Fruit fly (Drosophila melanogaster) whole organism, embryonic: Measurements from ENCODE around the gene eIF2Bepsilon.

ENCODE experiments used
- Adf1 ChIP-seq: fragments of 200-800 bp; sonication (Bioruptor generic); IDR thresholded peaks from 2 replicates; pipeline ENCODE4 v1.3.6; 2022; ENCODE audit warnings: missing biosample characterization, missing genetic modification characterization
- Atf-2 ChIP-seq: fragments of 200-800 bp; sonication (Bioruptor generic); optimal IDR thresholded peaks from 2 replicates; lab custom pipeline; 2016; ENCODE audit warnings: missing biosample characterization, missing genetic modification characterization
- C15 ChIP-seq: fragments of 200-800 bp; sonication (Bioruptor generic); IDR thresholded peaks from 3 replicates; pipeline ENCODE4 v1.3.6; 2022; ENCODE audit warnings: missing biosample characterization, missing genetic modification characterization
- CG10209 ChIP-seq: fragments of 200-800 bp; sonication (Bioruptor generic); optimal IDR thresholded peaks from 3 replicates; lab custom pipeline; 2017; ENCODE audit warnings: missing biosample characterization, mild to moderate bottlenecking, missing genetic modification characterization, missing genetic modification reagents
- CG10654 ChIP-seq: fragments of 200-800 bp; sonication (Bioruptor generic); optimal IDR thresholded peaks from 2 replicates; lab custom pipeline; 2016; ENCODE audit warnings: missing biosample characterization, missing genetic modification characterization
- CG11560 ChIP-seq: fragments of 200-800 bp; sonication (Bioruptor generic); IDR thresholded peaks from 3 replicates; pipeline ENCODE4 v1.3.6; 2022; ENCODE audit warnings: missing biosample characterization, missing genetic modification characterization
- CG12155 ChIP-seq: fragments of 200-800 bp; sonication (Bioruptor generic); optimal IDR thresholded peaks from 3 replicates; lab custom pipeline; 2016; ENCODE audit warnings: missing biosample characterization, missing genetic modification characterization
- CG12236 ChIP-seq: fragments of 200-800 bp; sonication (Bioruptor generic); optimal IDR thresholded peaks from 2 replicates; lab custom pipeline; 2016; ENCODE audit warnings: missing biosample characterization, missing genetic modification characterization
- CG15269 ChIP-seq: fragments of 200-800 bp; sonication (Bioruptor generic); optimal IDR thresholded peaks from 2 replicates; lab custom pipeline; 2018; ENCODE audit warnings: missing biosample characterization, mild to moderate bottlenecking, missing genetic modification characterization, moderate library complexity
- CG16863 ChIP-seq: fragments of 200-800 bp; sonication (Bioruptor generic); optimal IDR thresholded peaks from 3 replicates; lab custom pipeline; 2016; ENCODE audit warnings: missing biosample characterization, missing genetic modification characterization
- CG18619 ChIP-seq: fragments of 200-800 bp; sonication (Bioruptor generic); optimal IDR thresholded peaks from 3 replicates; lab custom pipeline; 2017; ENCODE audit warnings: missing biosample characterization, mild to moderate bottlenecking, missing genetic modification characterization
- CG2678 ChIP-seq: fragments of 200-800 bp; sonication (Bioruptor generic); optimal IDR thresholded peaks from 3 replicates; lab custom pipeline; 2019; ENCODE audit warnings: missing biosample characterization, mild to moderate bottlenecking, missing genetic modification characterization, moderate library complexity
- CG32532 ChIP-seq: fragments of 200-800 bp; sonication (Bioruptor generic); IDR thresholded peaks from 2 replicates; pipeline ENCODE4 v1.3.6; 2022; ENCODE audit warnings: missing biosample characterization, missing genetic modification characterization
- CG32772 ChIP-seq: fragments of 200-800 bp; sonication (Bioruptor generic); IDR thresholded peaks from 2 replicates; pipeline ENCODE4 v1.3.6; 2022; ENCODE audit warnings: missing biosample characterization, missing genetic modification characterization
- CG33213 ChIP-seq: fragments of 200-800 bp; sonication (Bioruptor generic); optimal IDR thresholded peaks from 3 replicates; lab custom pipeline; 2016; ENCODE audit warnings: missing biosample characterization, missing genetic modification characterization
- CG3838 ChIP-seq: fragments of 200-800 bp; sonication (Bioruptor generic); optimal IDR thresholded peaks from 3 replicates; lab custom pipeline; 2016; ENCODE audit warnings: missing biosample characterization, missing genetic modification characterization
- CG4282 ChIP-seq: fragments of 200-800 bp; sonication (Bioruptor generic); optimal IDR thresholded peaks from 2 replicates; lab custom pipeline; 2016; ENCODE audit warnings: missing biosample characterization, missing genetic modification characterization
- CG4328 ChIP-seq: fragments of 200-800 bp; sonication (Bioruptor generic); optimal IDR thresholded peaks from 3 replicates; lab custom pipeline; 2017; ENCODE audit warnings: missing biosample characterization, missing genetic modification reagents, missing genetic modification characterization
- CG4707 ChIP-seq: fragments of 200-800 bp; sonication (Bioruptor generic); optimal IDR thresholded peaks from 2 replicates; lab custom pipeline; 2018; ENCODE audit warnings: missing biosample characterization, mild to moderate bottlenecking, missing genetic modification characterization, moderate library complexity
- CG6791 ChIP-seq: fragments of 200-800 bp; sonication (Bioruptor generic); IDR thresholded peaks from 3 replicates; pipeline ENCODE4 v1.3.6; 2022; ENCODE audit warnings: missing biosample characterization, missing genetic modification characterization; ENCODE audit not compliant: partially characterized antibody
- CG6813 ChIP-seq: fragments of 200-800 bp; sonication (Bioruptor generic); optimal IDR thresholded peaks from 2 replicates; lab custom pipeline; 2017; ENCODE audit warnings: missing biosample characterization, missing genetic modification characterization, mild to moderate bottlenecking, moderate library complexity, missing genetic modification reagents
- CG6854 ChIP-seq: fragments of 200-800 bp; sonication (Bioruptor generic); optimal IDR thresholded peaks from 3 replicates; lab custom pipeline; 2017; ENCODE audit warnings: missing biosample characterization, mild to moderate bottlenecking, missing genetic modification characterization
- CG7556 ChIP-seq: fragments of 200-800 bp; sonication (Bioruptor generic); optimal IDR thresholded peaks from 2 replicates; lab custom pipeline; 2017; ENCODE audit warnings: missing biosample characterization, mild to moderate bottlenecking, missing genetic modification characterization
- Camta ChIP-seq: fragments of 200-800 bp; sonication (Bioruptor generic); optimal IDR thresholded peaks from 2 replicates; lab custom pipeline; 2016; ENCODE audit warnings: missing biosample characterization, missing genetic modification characterization
- Dek ChIP-seq: fragments of 200-800 bp; sonication (Bioruptor generic); optimal IDR thresholded peaks from 3 replicates; lab custom pipeline; 2019; ENCODE audit warnings: missing biosample characterization, mild to moderate bottlenecking, missing genetic modification characterization, moderate library complexity
- Dref ChIP-seq: fragments of 200-800 bp; sonication (Bioruptor generic); IDR thresholded peaks from 2 replicates; pipeline ENCODE4 v1.3.6; 2022; ENCODE audit warnings: missing biosample characterization, missing genetic modification characterization
- Drgx ChIP-seq: fragments of 200-800 bp; sonication (Bioruptor generic); IDR thresholded peaks from 2 replicates; pipeline ENCODE4 v1.3.6; 2022; ENCODE audit warnings: missing biosample characterization, missing genetic modification characterization
- Jarid2 ChIP-seq: fragments of 200-800 bp; sonication (Bioruptor generic); optimal IDR thresholded peaks from 3 replicates; lab custom pipeline; 2017; ENCODE audit warnings: mild to moderate bottlenecking, missing biosample characterization, missing genetic modification reagents, missing genetic modification characterization
- Med ChIP-seq: fragments of 200-800 bp; sonication (Bioruptor generic); peaks from one replicate; lab custom pipeline; 2016; ENCODE audit warnings: missing biosample characterization, missing genetic modification characterization, mild to moderate bottlenecking, inconsistent platforms, moderate library complexity
- Myb ChIP-seq: fragments of 200-800 bp; sonication (Bioruptor generic); optimal IDR thresholded peaks from 2 replicates; lab custom pipeline; 2016; ENCODE audit warnings: missing biosample characterization, missing genetic modification characterization
- NC2β ChIP-seq: fragments of 200-800 bp; sonication (Bioruptor generic); optimal IDR thresholded peaks from 2 replicates; lab custom pipeline; 2016; ENCODE audit warnings: missing biosample characterization, missing genetic modification characterization
- Nf-YA ChIP-seq: fragments of 200-800 bp; sonication (Bioruptor generic); IDR thresholded peaks from 2 replicates; pipeline ENCODE4 v1.3.6; 2022; ENCODE audit warnings: missing biosample characterization, missing genetic modification characterization
- ab ChIP-seq: fragments of 200-800 bp; sonication (Bioruptor generic); optimal IDR thresholded peaks from 2 replicates; lab custom pipeline; 2016; ENCODE audit warnings: missing biosample characterization, missing genetic modification characterization
- crol ChIP-seq: fragments of 200-800 bp; sonication (Bioruptor generic); IDR thresholded peaks from 2 replicates; pipeline ENCODE4 v1.3.6; 2022; ENCODE audit warnings: missing biosample characterization, missing genetic modification characterization
- da ChIP-seq: fragments of 200-800 bp; sonication (Bioruptor generic); optimal IDR thresholded peaks from 2 replicates; lab custom pipeline; 2016; ENCODE audit warnings: missing biosample characterization, missing genetic modification characterization
- dan ChIP-seq: fragments of 200-800 bp; sonication (Bioruptor generic); IDR thresholded peaks from 2 replicates; pipeline ENCODE4 v1.3.6; 2022; ENCODE audit warnings: missing biosample characterization, missing genetic modification characterization
- danr ChIP-seq: fragments of 200-800 bp; sonication (Bioruptor generic); IDR thresholded peaks from 2 replicates; pipeline ENCODE4 v1.3.6; 2022; ENCODE audit warnings: missing biosample characterization, missing genetic modification characterization
- dm ChIP-seq: fragments of 200-800 bp; sonication (Bioruptor generic); optimal IDR thresholded peaks from 3 replicates; lab custom pipeline; 2016; ENCODE audit warnings: missing biosample characterization, missing genetic modification characterization
- dmrt99B ChIP-seq: fragments of 200-800 bp; sonication (Bioruptor generic); optimal IDR thresholded peaks from 2 replicates; lab custom pipeline; 2018; ENCODE audit warnings: missing biosample characterization, mild to moderate bottlenecking, missing genetic modification characterization, moderate library complexity
- ham ChIP-seq: fragments of 200-800 bp; sonication (Bioruptor generic); IDR thresholded peaks from 2 replicates; pipeline ENCODE4 v1.3.6; 2022; ENCODE audit warnings: missing biosample characterization, missing genetic modification characterization
- luna ChIP-seq: fragments of 200-800 bp; sonication (Bioruptor generic); optimal IDR thresholded peaks from 2 replicates; lab custom pipeline; 2016; ENCODE audit warnings: missing biosample characterization, missing genetic modification characterization
- mirr ChIP-seq: fragments of 200-800 bp; sonication (Bioruptor generic); optimal IDR thresholded peaks from 3 replicates; lab custom pipeline; 2018; ENCODE audit warnings: missing biosample characterization, mild to moderate bottlenecking, missing genetic modification characterization
- oc ChIP-seq: fragments of 200-800 bp; sonication (Bioruptor generic); optimal IDR thresholded peaks from 2 replicates; lab custom pipeline; 2018; ENCODE audit warnings: missing biosample characterization, mild to moderate bottlenecking, missing genetic modification characterization, moderate library complexity
- pnt ChIP-seq: fragments of 200-800 bp; sonication (Bioruptor generic); optimal IDR thresholded peaks from 3 replicates; lab custom pipeline; 2016; ENCODE audit warnings: missing biosample characterization, missing genetic modification characterization
- repo ChIP-seq: fragments of 200-800 bp; sonication (Bioruptor generic); optimal IDR thresholded peaks from 2 replicates; lab custom pipeline; 2016; ENCODE audit warnings: missing biosample characterization, missing genetic modification characterization
- ro ChIP-seq: fragments of 200-800 bp; sonication (Bioruptor generic); IDR thresholded peaks from 2 replicates; pipeline ENCODE4 v1.3.6; 2022; ENCODE audit warnings: missing biosample characterization, missing genetic modification characterization
- sc ChIP-seq, 3 experiments: fragments of >200 bp in 2 of 3; fragments of 200-800 bp in 1 of 3; sonication (Bioruptor generic) in 1 of 3; optimal IDR thresholded peaks; 2 replicates in 2 of 3; 3 replicates in 1 of 3; lab custom pipeline; 2017; ENCODE audit warnings: mild to moderate bottlenecking in 1 of 3, missing biosample characterization in 1 of 3, missing genetic modification characterization in 1 of 3, missing genetic modification reagents in 1 of 3
- sens ChIP-seq: fragments of 200-800 bp; sonication (Bioruptor generic); peaks from one replicate; lab custom pipeline; 2016; ENCODE audit warnings: missing biosample characterization, missing genetic modification characterization
- shn ChIP-seq: fragments of 200-800 bp; sonication (Bioruptor generic); optimal IDR thresholded peaks from 3 replicates; lab custom pipeline; 2016; ENCODE audit warnings: missing biosample characterization, missing genetic modification characterization
- sob ChIP-seq: fragments of 200-800 bp; sonication (Bioruptor generic); IDR thresholded peaks from 2 replicates; pipeline ENCODE4 v1.3.6; 2022; ENCODE audit warnings: missing biosample characterization, missing genetic modification characterization

Gene eIF2Bepsilon

DNA sequence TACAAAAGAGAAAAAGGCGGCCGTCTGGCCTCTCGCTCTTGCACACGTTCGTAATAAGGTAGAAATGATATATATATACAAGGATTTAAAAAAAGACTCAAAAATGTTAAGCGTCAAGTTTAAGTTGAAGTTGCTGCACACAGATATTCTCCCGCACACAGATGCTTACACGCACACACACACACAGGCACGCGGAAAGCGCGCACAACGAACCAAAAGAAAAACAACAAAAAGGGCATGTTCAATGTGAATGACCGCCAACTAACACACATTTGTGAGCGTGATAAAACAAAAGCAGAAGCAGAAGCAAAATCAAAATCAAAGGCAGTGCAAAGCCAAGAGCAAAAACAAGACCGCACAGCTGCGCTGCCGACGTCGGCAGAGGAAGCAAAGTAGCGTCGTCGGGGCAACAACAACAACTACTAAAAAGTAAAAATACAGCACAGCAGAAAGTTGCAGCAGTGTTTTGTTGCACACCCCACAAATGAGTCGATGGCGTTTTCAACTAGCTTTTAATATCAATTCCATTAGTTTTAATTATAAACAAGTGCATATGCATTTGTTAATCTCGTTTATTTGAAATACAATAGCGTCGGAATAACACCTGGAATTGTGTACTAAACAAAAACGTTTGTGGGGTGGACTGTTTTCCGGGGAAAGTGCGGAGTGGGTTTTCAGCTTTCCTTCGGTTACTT is 24.7 kb upstream of the eIF2Bepsilon start (continued):
- TF ChIP-seq danr (GFP tag; lab: Robert Waterston, UW) (peak; percentile 75), CG4282 (GFP tag; lab: Kevin White, UChicago) (peak; percentile 81), CG2678 (peak; percentile 96), Adf1 (GFP tag; lab: Robert Waterston, UW) (peak; percentile 77), crol (GFP tag; lab: Robert Waterston, UW) (peak; percentile 78), CG16863 (GFP tag; lab: Kevin White, UChicago) (peak; percentile 96), sob (GFP tag; lab: Robert Waterston, UW) (peak; percentile 92), CG33213 (peak; percentile 96), dm (GFP tag; lab: Kevin White, UChicago) (peak; percentile 90), NC2β (GFP tag; lab: Kevin White, UChicago) (peak; percentile 97), dmrt99B (tag; lab: Kevin White, UChicago) (peak; percentile 97), Nf-YA (GFP tag; lab: Robert Waterston, UW) (peak; percentile 88), Camta (GFP tag; lab: Kevin White, UChicago) (peak; percentile 96), pnt (peak; percentile 95), oc (peak; percentile 98), sens (peak; percentile 100), CG6791 (no peak), CG15269 (tag; lab: Kevin White, UChicago) (peak; percentile 94), Med (GFP tag; lab: Kevin White, UChicago) (peak; percentile 99), Myb (peak; percentile 73), CG10209 (GFP tag; lab: Kevin White, UChicago) (peak; percentile 96), CG4707 (GFP tag; lab: Kevin White, UChicago) (peak; percentile 96), luna (GFP tag; lab: Kevin White, UChicago) (peak; percentile 37), CG32532 (GFP tag; lab: Robert Waterston, UW) (peak; percentile 85), CG10654 (peak; percentile 93), mirr (GFP tag; lab: Kevin White, UChicago) (peak; percentile 35), CG32772 (GFP tag; lab: Robert Waterston, UW) (peak; percentile 95), CG4328 (GFP tag; lab: Kevin White, UChicago) (peak; percentile 79), CG11560 (peak; percentile 77; the same call in 2 of the 3 replicates), Drgx (GFP tag; lab: Robert Waterston, UW) (peak; percentile 98), ab (GFP tag; lab: Kevin White, UChicago) (peak; percentile 91), da (peak; percentile 89), Atf-2 (GFP tag; lab: Kevin White, UChicago) (peak; percentile 95), CG12155 (GFP tag; lab: Kevin White, UChicago) (peak; percentile 87), CG18619 (GFP tag; lab: Kevin White, UChicago) (peak; percentile 93), ham (peak; percentile 63; the same call in 1 of the 2 replicates), Dek (tag; lab: Kevin White, UChicago) (peak; percentile 90), Jarid2 (GFP tag; lab: Kevin White, UChicago) (peak; percentile 62), dan (GFP tag; lab: Robert Waterston, UW) (peak; percentile 85), ro (GFP tag; lab: Robert Waterston, UW) (peak; percentile 81; the same call in 1 of the 2 replicates), C15 (peak; percentile 85; the same call in 2 of the 3 replicates), sc (optimal IDR thresholded peaks at IDR 0.05; lab: Kevin White, UChicago) (no peak), sc (GFP tag; optimal IDR thresholded peaks at IDR 0.05; lab: Kevin White, UChicago) (peak; percentile 98), CG7556 (GFP tag; lab: Kevin White, UChicago) (peak; percentile 97), CG3838 (GFP tag; lab: Kevin White, UChicago) (peak; percentile 85), CG6813 (GFP tag; lab: Kevin White, UChicago) (peak; percentile 93), Dref (GFP tag; lab: Robert Waterston, UW) (0 out of 2 replicates have a peak, but pooled peaks have one; percentile 14), CG12236 (GFP tag; lab: Kevin White, UChicago) (peak; percentile 96), CG6854 (GFP tag; lab: Kevin White, UChicago) (peak; percentile 85), shn (GFP tag; lab: Kevin White, UChicago) (peak; percentile 91), repo (GFP tag; lab: Kevin White, UChicago) (peak; percentile 93)
